Worm (Caenorhabditis elegans) whole organism, L3 larva: ENCODE measurements around the gene sop-2.

Experiments
- R02D3.7 ChIP-seq: fragments of 150-350 bp; optimal IDR thresholded peaks from 2 replicates; lab custom pipeline; 2014; ENCODE audit warnings: missing biosample characterization, missing genetic modification characterization
- ZK546.5 ChIP-seq: sonication (generic microtip); optimal IDR thresholded peaks from 2 replicates; lab custom pipeline; 2017; ENCODE audit warnings: missing biosample characterization, missing genetic modification characterization
- aly-2 ChIP-seq: fragments of 150-350 bp; optimal IDR thresholded peaks from 2 replicates; lab custom pipeline; 2014; ENCODE audit warnings: missing biosample characterization, missing genetic modification characterization
- ama-1 ChIP-seq: fragments of 150-350 bp; optimal IDR thresholded peaks from 2 replicates; lab custom pipeline; 2018
- ceh-16 ChIP-seq: sonication (generic microtip); optimal IDR thresholded peaks from 2 replicates; lab custom pipeline; 2017; ENCODE audit warnings: missing biosample characterization, missing genetic modification characterization
- ceh-28 ChIP-seq: fragments of 150-350 bp; optimal IDR thresholded peaks from 2 replicates; lab custom pipeline; 2014; ENCODE audit warnings: missing biosample characterization, missing genetic modification reagents, missing genetic modification characterization
- ceh-9 ChIP-seq: sonication (generic microtip); optimal IDR thresholded peaks from 2 replicates; lab custom pipeline; 2018; ENCODE audit warnings: missing biosample characterization, missing genetic modification characterization
- egl-27 ChIP-seq: sonication (generic microtip); optimal IDR thresholded peaks from 4 replicates; lab custom pipeline; 2017; ENCODE audit warnings: missing biosample characterization, missing genetic modification reagents, missing genetic modification characterization
- egl-5 ChIP-seq: fragments of 150-350 bp; optimal IDR thresholded peaks from 2 replicates; lab custom pipeline; 2017; ENCODE audit warnings: missing biosample characterization, missing genetic modification reagents, missing genetic modification characterization, inconsistent platforms
- elt-1 ChIP-seq: fragments of 150-350 bp; optimal IDR thresholded peaks from 2 replicates; lab custom pipeline; 2014; ENCODE audit warnings: missing biosample characterization, missing genetic modification characterization
- elt-2 ChIP-seq: sonication (generic microtip); optimal IDR thresholded peaks from 2 replicates; lab custom pipeline; 2016; ENCODE audit warnings: missing genetic modification reagents, mild to moderate bottlenecking, missing genetic modification characterization, missing compliant biosample characterization
- elt-3 ChIP-seq, 3 experiments: fragments of 150-350 bp in 1 of 3; sonication (generic microtip) in 2 of 3; optimal IDR thresholded peaks; 2 replicates in 2 of 3; 4 replicates in 1 of 3; lab custom pipeline; 2014 to 2017; ENCODE audit warnings: missing biosample characterization in 3 of 3, missing genetic modification characterization in 3 of 3
- eor-1 ChIP-seq, 2 experiments: fragments of 150-350 bp; optimal IDR thresholded peaks; 2 replicates each; lab custom pipeline; 2014 to 2018; ENCODE audit warnings: missing biosample characterization in 2 of 2, missing genetic modification characterization in 2 of 2
- fkh-10 ChIP-seq: sonication (generic microtip); optimal IDR thresholded peaks from 2 replicates; lab custom pipeline; 2017; ENCODE audit warnings: missing biosample characterization, missing genetic modification reagents, missing genetic modification characterization
- fkh-2 ChIP-seq: fragments of 150-350 bp; optimal IDR thresholded peaks from 2 replicates; lab custom pipeline; 2014; ENCODE audit warnings: missing biosample characterization, missing genetic modification reagents, missing genetic modification characterization
- fos-1 ChIP-seq: fragments of 150-350 bp; optimal IDR thresholded peaks from 2 replicates; lab custom pipeline; 2014; ENCODE audit warnings: missing biosample characterization, missing genetic modification characterization
- hmg-11 ChIP-seq: sonication (generic microtip); optimal IDR thresholded peaks from 2 replicates; lab custom pipeline; 2016; ENCODE audit warnings: missing genetic modification characterization, missing compliant biosample characterization
- jun-1 ChIP-seq: fragments of 150-350 bp; optimal IDR thresholded peaks from 2 replicates; lab custom pipeline; 2014; ENCODE audit warnings: missing biosample characterization, missing genetic modification reagents, missing genetic modification characterization
- lin-39 ChIP-seq: fragments of 150-350 bp; optimal IDR thresholded peaks from 2 replicates; lab custom pipeline; 2018; ENCODE audit warnings: missing biosample characterization, missing genetic modification reagents, missing genetic modification characterization
- mdl-1 ChIP-seq: fragments of 150-350 bp; optimal IDR thresholded peaks from 2 replicates; lab custom pipeline; 2014; ENCODE audit warnings: missing biosample characterization, missing genetic modification characterization
- mml-1 ChIP-seq: fragments of 150-350 bp; sonication (generic microtip); optimal IDR thresholded peaks from 3 replicates; lab custom pipeline; 2014; ENCODE audit warnings: missing biosample characterization, missing genetic modification characterization
- nfya-1 ChIP-seq: sonication (generic microtip); optimal IDR thresholded peaks from 2 replicates; lab custom pipeline; 2017; ENCODE audit warnings: missing genetic modification characterization, mild to moderate bottlenecking, missing compliant biosample characterization, antibody characterized with exemption, moderate library complexity; ENCODE audit not compliant: insufficient read depth
- nhr-12 ChIP-seq: fragments of 150-350 bp; optimal IDR thresholded peaks from 2 replicates; lab custom pipeline; 2014; ENCODE audit warnings: missing biosample characterization, missing genetic modification characterization
- nhr-23 ChIP-seq: fragments of 150-350 bp; optimal IDR thresholded peaks from 2 replicates; lab custom pipeline; 2014; ENCODE audit warnings: missing biosample characterization, missing genetic modification reagents, missing genetic modification characterization
- nhr-237 ChIP-seq: fragments of 150-350 bp; optimal IDR thresholded peaks from 2 replicates; lab custom pipeline; 2014; ENCODE audit warnings: missing biosample characterization, missing genetic modification characterization
- nhr-25 ChIP-seq: sonication (generic microtip); optimal IDR thresholded peaks from 2 replicates; lab custom pipeline; 2017; ENCODE audit warnings: missing biosample characterization, missing genetic modification characterization
- nhr-43 ChIP-seq: sonication (generic microtip); optimal IDR thresholded peaks from 2 replicates; lab custom pipeline; 2016; ENCODE audit warnings: mild to moderate bottlenecking, missing genetic modification characterization, missing compliant biosample characterization; ENCODE audit not compliant: poor library complexity, severe bottlenecking
- nhr-67 ChIP-seq: fragments of 150-350 bp; optimal IDR thresholded peaks from 2 replicates; lab custom pipeline; 2014; ENCODE audit warnings: missing biosample characterization, missing genetic modification characterization
- nhr-77 ChIP-seq: fragments of 150-350 bp; optimal IDR thresholded peaks from 2 replicates; lab custom pipeline; 2014; ENCODE audit warnings: missing biosample characterization, missing genetic modification characterization
- pha-4 ChIP-seq: fragments of 150-350 bp; optimal IDR thresholded peaks from 2 replicates; lab custom pipeline; 2014; ENCODE audit warnings: missing biosample characterization, missing genetic modification reagents, missing genetic modification characterization
- skn-1 ChIP-seq: fragments of 150-350 bp; optimal IDR thresholded peaks from 2 replicates; lab custom pipeline; 2014; ENCODE audit warnings: missing biosample characterization, missing genetic modification characterization
- snpc-4 ChIP-seq: fragments of 150-350 bp; optimal IDR thresholded peaks from 2 replicates; lab custom pipeline; 2014; ENCODE audit warnings: missing biosample characterization, missing genetic modification characterization
- tbx-2 ChIP-seq: sonication (generic microtip); optimal IDR thresholded peaks from 2 replicates; lab custom pipeline; 2016; ENCODE audit warnings: mild to moderate bottlenecking, missing genetic modification characterization, missing compliant biosample characterization
- zag-1 ChIP-seq: fragments of 150-350 bp; optimal IDR thresholded peaks from 2 replicates; lab custom pipeline; 2014; ENCODE audit warnings: missing biosample characterization, missing genetic modification characterization
- ztf-11 ChIP-seq: fragments of 150-350 bp; optimal IDR thresholded peaks from 2 replicates; lab custom pipeline; 2014; ENCODE audit warnings: missing biosample characterization, missing genetic modification characterization

The sop-2 gene

ce11 chrII:12382625-12383562 lies 43.1 kb downstream of the sop-2 start, which contains the start of gene btb-14:
Gene btb-14, plus strand, starts transcription at chrII:12383463.
- TF ChIP-seq lin-39 (tag; lab: Kevin White, UChicago) (peak; percentile 38), mdl-1 (tag; lab: Kevin White, UChicago) (no peak), nfya-1 (peak; percentile 54), ama-1 (lab: Kevin White, UChicago) (no peak), mml-1 (tag; lab: Kevin White, UChicago) (no peak), snpc-4 (tag; lab: Kevin White, UChicago) (peak; percentile 72), fkh-10 (GFP tag; lab: Kevin White, UChicago) (peak; percentile 47), ZK546.5 (no peak), elt-3 (tag; optimal IDR thresholded peaks at IDR 0.05; lab: Kevin White, UChicago) (no peak), hmg-11 (tag; lab: Kevin White, UChicago) (peak; percentile 46)

ce11 chrII:12385815-12386214 lies 46.1 kb downstream of the sop-2 start:
- TF ChIP-seq nhr-237 (tag; lab: Kevin White, UChicago) (no peak), nhr-67 (tag; lab: Kevin White, UChicago) (no peak), nhr-12 (tag; lab: Kevin White, UChicago) (no peak), ceh-28 (tag; lab: Kevin White, UChicago) (no peak), egl-27 (tag; lab: Kevin White, UChicago) (no peak)

- TF ChIP-seq elt-1 (tag; lab: Kevin White, UChicago) (no peak), fkh-2 (tag; lab: Kevin White, UChicago) (no peak)
Observed at ce11 chrII:12386781-12387180, 47.0 kb downstream of the sop-2 start, which contains the start of gene sre-42. Gene sre-42, minus strand, starts transcription at chrII:12386881.

- TF ChIP-seq elt-2 (tag; lab: Kevin White, UChicago) (no peak), pha-4 (tag; lab: Kevin White, UChicago) (no peak), nhr-237 (tag; lab: Kevin White, UChicago) (no peak), mml-1 (tag; lab: Kevin White, UChicago) (no peak), nhr-12 (tag; lab: Kevin White, UChicago) (no peak), fkh-2 (tag; lab: Kevin White, UChicago) (no peak), zag-1 (tag; lab: Kevin White, UChicago) (no peak), aly-2 (no peak), nhr-67 (tag; lab: Kevin White, UChicago) (no peak), eor-1 (tag; optimal IDR thresholded peaks at IDR 0.05; lab: Kevin White, UChicago) (no peak)
Observed at ce11 chrII:12387487-12387886, 47.7 kb downstream of the sop-2 start.

- TF ChIP-seq zag-1 (tag; lab: Kevin White, UChicago) (no peak), ama-1 (lab: Kevin White, UChicago) (no peak), ztf-11 (tag; lab: Kevin White, UChicago) (no peak), fkh-2 (tag; lab: Kevin White, UChicago) (no peak), lin-39 (tag; lab: Kevin White, UChicago) (no peak), nhr-43 (tag; lab: Kevin White, UChicago) (no peak), nfya-1 (no peak), R02D3.7 (tag; lab: Kevin White, UChicago) (no peak)
Observed at ce11 chrII:12387980-12388379, 48.2 kb downstream of the sop-2 start, which contains the start of gene sre-41. Gene sre-41, plus strand, starts transcription at chrII:12388280.

ce11 chrII:12389783-12390182 lies 50.0 kb downstream of the sop-2 start, which contains the start of gene Y57A10B.6:
Gene Y57A10B.6, plus strand, starts transcription at chrII:12390083.
- no peak for TF ChIP-seq jun-1 (tag; lab: Kevin White, UChicago)
- TF ChIP-seq skn-1, result no peak
- TF ChIP-seq tbx-2 (tag; lab: Kevin White, UChicago), result no peak
- no peak for TF ChIP-seq nfya-1
- TF ChIP-seq eor-1 (tag; optimal IDR thresholded peaks at IDR 0.05; lab: Kevin White, UChicago), result no peak
- no peak for TF ChIP-seq ceh-28 (tag; lab: Kevin White, UChicago)
- no peak for TF ChIP-seq ceh-16 (tag; lab: Kevin White, UChicago)
- TF ChIP-seq ZK546.5, result no peak
- TF ChIP-seq ceh-9 (tag; lab: Kevin White, UChicago), result no peak
- no peak for TF ChIP-seq elt-1 (tag; lab: Kevin White, UChicago)
- no peak for TF ChIP-seq zag-1 (tag; lab: Kevin White, UChicago)
- no peak for TF ChIP-seq snpc-4 (tag; lab: Kevin White, UChicago)
- no peak for TF ChIP-seq nhr-25 (tag; lab: Kevin White, UChicago)
- TF ChIP-seq nhr-77, result no peak
- TF ChIP-seq fos-1, result no peak
- TF ChIP-seq mml-1 (tag; lab: Kevin White, UChicago), result no peak
- no peak for TF ChIP-seq nhr-23 (tag; lab: Kevin White, UChicago)
- no peak for TF ChIP-seq egl-5
- no peak for TF ChIP-seq R02D3.7 (tag; lab: Kevin White, UChicago)
